Fruit fly (Drosophila melanogaster): ENCODE measurements around the gene mor.

Gene mor

DNA sequence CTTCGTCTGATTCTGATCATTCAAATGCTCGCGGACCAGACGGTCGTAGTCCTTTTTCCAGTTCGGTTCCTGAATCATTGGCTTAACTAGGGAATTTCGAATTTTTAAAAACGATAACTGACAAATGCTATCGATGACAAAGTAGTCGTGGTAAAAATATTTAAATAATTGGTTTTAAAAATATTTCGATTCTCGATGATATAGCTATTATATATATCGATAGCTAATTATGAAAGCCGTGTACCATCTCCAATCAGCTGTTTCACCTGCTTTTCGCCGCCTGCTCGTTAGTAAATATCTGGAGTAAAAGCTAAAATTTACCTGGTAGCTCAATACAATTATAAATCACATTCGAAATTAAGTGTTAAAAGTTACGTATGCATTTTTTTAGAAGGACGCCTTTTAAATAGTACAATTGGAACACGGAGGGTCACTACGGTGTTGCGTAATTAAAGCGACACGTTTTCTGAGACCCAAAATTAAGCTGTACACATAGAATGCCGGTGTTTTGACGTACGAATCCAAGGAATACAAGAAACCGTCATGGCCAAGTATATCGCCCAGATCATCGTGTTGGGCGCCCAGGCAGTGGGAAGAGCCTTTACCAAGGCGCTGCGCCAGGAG is 39.0 kb downstream of the mor start, which contains the start of the genes CG5478 and blp (continued):
- no peak for TF ChIP-seq Bdp1 (GFP tag; optimal IDR thresholded peaks at IDR 0.05)
- TF ChIP-seq Atf6 (GFP tag; IDR thresholded peaks at IDR 0.05), result no peak
- no peak for TF ChIP-seq CG9437 (GFP tag; optimal IDR thresholded peaks at IDR 0.05)
- no peak for TF ChIP-seq exex (tag; optimal IDR thresholded peaks at IDR 0.05)
- no peak for TF ChIP-seq Rfx (GFP tag; IDR thresholded peaks at IDR 0.05)
- TF ChIP-seq CG5245 (GFP tag; optimal IDR thresholded peaks at IDR 0.05), result no peak
- TF ChIP-seq CG13424 (tag; optimal IDR thresholded peaks at IDR 0.05), result no peak
- TF ChIP-seq fd64A (GFP tag; optimal IDR thresholded peaks at IDR 0.05), result no peak
- no peak for TF ChIP-seq ase (GFP tag; IDR thresholded peaks at IDR 0.05)
- TF ChIP-seq Scr (GFP tag; IDR thresholded peaks at IDR 0.05; ENCODE audit: partially characterized antibody), result peak; percentile 87
- TF ChIP-seq CG10267 (tag; optimal IDR thresholded peaks at IDR 0.05), result peak; percentile 27
- TF ChIP-seq nerfin-2 (GFP tag; IDR thresholded peaks at IDR 0.05; ENCODE audit: partially characterized antibody), result peak; percentile 90
- no peak for TF ChIP-seq run (tag; optimal IDR thresholded peaks at IDR 0.05)
- no peak for TF ChIP-seq CG10274 (GFP tag; optimal IDR thresholded peaks at IDR 0.05)
- TF ChIP-seq aop (GFP tag; IDR thresholded peaks at IDR 0.05), result no peak
- no peak for TF ChIP-seq HLHmδ (GFP tag; optimal IDR thresholded peaks at IDR 0.05)
- no peak for TF ChIP-seq Sox102F (GFP tag; optimal IDR thresholded peaks at IDR 0.05)
- TF ChIP-seq Lim3 (GFP tag; IDR thresholded peaks at IDR 0.05), result no peak
- no peak for TF ChIP-seq Spps (tag; optimal IDR thresholded peaks at IDR 0.05)
- TF ChIP-seq CG12219 (GFP tag; optimal IDR thresholded peaks at IDR 0.05), result no peak
- TF ChIP-seq tll (GFP tag; optimal IDR thresholded peaks at IDR 0.05), result no peak
- TF ChIP-seq CG12942 (GFP tag; optimal IDR thresholded peaks at IDR 0.05), result no peak
- TF ChIP-seq CG11456 (GFP tag; IDR thresholded peaks at IDR 0.05), result no peak
- no peak; the same call in 2 of the 3 replicates for TF ChIP-seq CG11560 (tag; IDR thresholded peaks at IDR 0.05)
- TF ChIP-seq schlank (tag; optimal IDR thresholded peaks at IDR 0.05), result no peak
- no peak for TF ChIP-seq tio (GFP tag; optimal IDR thresholded peaks at IDR 0.05)
- TF ChIP-seq Atf-2 (GFP tag; optimal IDR thresholded peaks at IDR 0.05), result no peak
- TF ChIP-seq fd102C (GFP tag; optimal IDR thresholded peaks at IDR 0.05), result no peak
- TF ChIP-seq CG7745 (tag; optimal IDR thresholded peaks at IDR 0.05), result no peak
- no peak for TF ChIP-seq CG1647 (GFP tag; optimal IDR thresholded peaks at IDR 0.05)
- no peak for TF ChIP-seq pan (optimal IDR thresholded peaks at IDR 0.05)
- no peak for TF ChIP-seq pan (GFP tag; optimal IDR thresholded peaks at IDR 0.05 in 1 of 2, IDR thresholded peaks at IDR 0.05 in 1 of 2)
- TF ChIP-seq chn (GFP tag; optimal IDR thresholded peaks at IDR 0.05), result no peak
- no peak for TF ChIP-seq CG13624 (GFP tag; optimal IDR thresholded peaks at IDR 0.05)
- TF ChIP-seq CG18764 (GFP tag; optimal IDR thresholded peaks at IDR 0.05), result no peak
- TF ChIP-seq CG9727 (GFP tag; optimal IDR thresholded peaks at IDR 0.05), result no peak
- TF ChIP-seq ind (GFP tag; optimal IDR thresholded peaks at IDR 0.05), result no peak
- peak; percentile 86 for TF ChIP-seq Sry-δ (GFP tag; optimal IDR thresholded peaks at IDR 0.05)
- no peak for TF ChIP-seq CG17361 (GFP tag; IDR thresholded peaks at IDR 0.05)
- TF ChIP-seq CG10431 (GFP tag; optimal IDR thresholded peaks at IDR 0.05), result no peak
- TF ChIP-seq Meics (GFP tag; optimal IDR thresholded peaks at IDR 0.05), result no peak
- TF ChIP-seq zfh2 (GFP tag; optimal IDR thresholded peaks at IDR 0.05), result no peak
- no peak for TF ChIP-seq onecut (GFP tag; IDR thresholded peaks at IDR 0.05)
- TF ChIP-seq nmo (GFP tag; optimal IDR thresholded peaks at IDR 0.05), result peak; percentile 30
- TF ChIP-seq MBD-R2 (GFP tag; IDR thresholded peaks at IDR 0.05), result peak; percentile 79
- no peak for TF ChIP-seq CkIIα-i1 (GFP tag; IDR thresholded peaks at IDR 0.05)
- no peak for TF ChIP-seq CG1832 (GFP tag; optimal IDR thresholded peaks at IDR 0.05)
- no peak for TF ChIP-seq CG9876 (GFP tag; optimal IDR thresholded peaks at IDR 0.05)
- TF ChIP-seq CG43689 (GFP tag; IDR thresholded peaks at IDR 0.05), result no peak
- TF ChIP-seq emc (GFP tag; optimal IDR thresholded peaks at IDR 0.05), result no peak
- no peak for TF ChIP-seq sr (GFP tag; IDR thresholded peaks at IDR 0.05)

All from whole organism, embryonic.